Worm (Caenorhabditis elegans): Measurements from ENCODE around the gene T25D1.1.

- TF ChIP-seq snpc-4 (tag; optimal IDR thresholded peaks at IDR 0.05) (no peak), pha-4 (tag; optimal IDR thresholded peaks at IDR 0.05) (no peak)
Observed at ce11 chrX:16482944-16483343, 36.7 kb upstream of the T25D1.1 start.
